Fruit fly (Drosophila melanogaster) whole organism: ENCODE measurements around the gene CG18301.

Source experiments
- CG8478 ChIP-seq: fragments of >200 bp; optimal IDR thresholded peaks from 2 replicates; lab custom pipeline; 2018; ENCODE audit warnings: inconsistent platforms
- Dll ChIP-seq: fragments of >200 bp; optimal IDR thresholded peaks from 2 replicates; lab custom pipeline; 2017
- pan ChIP-seq: fragments of >200 bp; optimal IDR thresholded peaks from 2 replicates; lab custom pipeline; 2017
- psq ChIP-seq: fragments of >200 bp; optimal IDR thresholded peaks from 2 replicates; lab custom pipeline; 2017
- usp ChIP-seq: fragments of >200 bp; optimal IDR thresholded peaks from 2 replicates; lab custom pipeline; 2017; ENCODE audit warnings: missing biosample characterization, missing genetic modification characterization, mixed read lengths

DNA sequence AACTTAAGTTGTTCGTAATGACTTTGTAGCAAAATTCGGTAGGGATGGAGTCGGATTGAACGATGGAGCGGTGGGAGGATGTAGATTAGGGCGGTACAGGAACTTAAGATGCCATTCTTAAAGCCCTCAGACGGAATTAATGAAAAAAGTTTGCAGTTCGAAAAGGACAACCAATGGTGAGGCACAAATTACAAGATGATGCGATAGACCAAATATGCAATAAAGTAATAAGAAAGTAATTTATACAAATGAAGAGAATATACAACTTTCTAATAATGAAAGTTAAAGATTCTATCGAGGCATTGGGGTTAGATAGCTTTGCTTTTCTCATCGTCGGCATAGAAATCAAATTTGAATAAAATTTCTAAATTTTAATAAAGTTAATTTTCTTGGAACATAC is 35.3 kb downstream of the CG18301 start, which contains the start of gene CG6138:
- TF ChIP-seq usp (GFP tag; lab: Kevin White, UChicago) (no peak), CG8478 (lab: Kevin White, UChicago) (no peak), psq (lab: Kevin White, UChicago) (no peak), pan (lab: Kevin White, UChicago) (no peak), Dll (lab: Kevin White, UChicago) (no peak)
